Fruit fly (Drosophila melanogaster) Kc167 (cell line): ENCODE measurements around the gene Desat1.

ENCODE experiments used
- Myc ChIP-seq: fragments of >200 bp; optimal IDR thresholded peaks from 2 replicates; lab custom pipeline; 2017; ENCODE audit warnings: missing external identifiers
- Sin3A ChIP-seq: fragments of >200 bp; optimal IDR thresholded peaks from 2 replicates; lab custom pipeline; 2018; ENCODE audit warnings: missing external identifiers
- h ChIP-seq: fragments of >200 bp; optimal IDR thresholded peaks from 3 replicates; lab custom pipeline; 2018; ENCODE audit warnings: missing external identifiers
- insv ChIP-seq: fragments of >200 bp; optimal IDR thresholded peaks from 3 replicates; lab custom pipeline; 2018; ENCODE audit warnings: missing external identifiers
- psq ChIP-seq: fragments of >200 bp; optimal IDR thresholded peaks from 2 replicates; lab custom pipeline; 2017; ENCODE audit warnings: missing external identifiers
- ttk ChIP-seq: sonication (Bioruptor generic); optimal IDR thresholded peaks from 2 replicates; lab custom pipeline; 2017; ENCODE audit warnings: missing external identifiers

The Desat1 gene

DNA sequence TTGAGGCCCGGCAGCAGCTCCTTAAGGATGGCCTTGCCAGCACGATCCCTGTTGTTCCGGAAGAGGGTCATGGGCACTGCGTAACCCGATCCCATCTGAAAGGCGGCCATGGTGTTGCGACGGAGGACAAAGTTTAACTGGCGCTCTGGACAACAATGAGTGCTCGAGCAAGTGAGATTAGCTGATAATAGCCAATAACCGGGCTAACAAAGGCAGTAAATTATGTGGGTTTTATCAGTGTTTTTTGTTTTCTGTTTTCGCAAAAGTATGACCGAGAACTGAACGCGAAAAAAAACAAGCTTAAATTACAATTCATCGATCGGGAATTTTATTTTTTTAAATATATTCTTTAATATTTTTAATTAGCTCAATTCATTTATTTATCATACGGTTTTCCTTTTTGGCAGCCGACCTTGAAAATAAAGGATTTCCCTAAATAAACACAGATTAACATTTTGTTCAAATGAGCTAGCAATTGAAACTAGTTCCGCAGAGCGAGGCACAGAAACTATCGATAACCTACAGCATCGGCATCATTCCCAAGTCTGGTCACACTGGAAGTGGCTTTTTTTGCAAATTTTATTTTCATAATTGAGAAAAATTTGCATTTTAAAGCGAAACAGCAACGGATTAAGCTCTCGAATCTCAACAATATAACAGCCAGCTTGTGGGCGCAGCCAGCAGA is 26.0 kb upstream of the Desat1 start, which contains the start of the genes Dip-C and pps:
TSS of gene Dip-C (minus strand) at position 486 of the 685 bp plus-strand sequence.
TSS of gene pps (plus strand) at position 555 of the 685 bp plus-strand sequence.
- no peak for TF ChIP-seq Sin3A (lab: Kevin White, UChicago)
- no peak for TF ChIP-seq h
- no peak for TF ChIP-seq ttk
- no peak for TF ChIP-seq Myc (lab: Kevin White, UChicago)
- no peak for TF ChIP-seq psq (lab: Kevin White, UChicago)
- no peak for TF ChIP-seq insv (lab: Kevin White, UChicago)

DNA sequence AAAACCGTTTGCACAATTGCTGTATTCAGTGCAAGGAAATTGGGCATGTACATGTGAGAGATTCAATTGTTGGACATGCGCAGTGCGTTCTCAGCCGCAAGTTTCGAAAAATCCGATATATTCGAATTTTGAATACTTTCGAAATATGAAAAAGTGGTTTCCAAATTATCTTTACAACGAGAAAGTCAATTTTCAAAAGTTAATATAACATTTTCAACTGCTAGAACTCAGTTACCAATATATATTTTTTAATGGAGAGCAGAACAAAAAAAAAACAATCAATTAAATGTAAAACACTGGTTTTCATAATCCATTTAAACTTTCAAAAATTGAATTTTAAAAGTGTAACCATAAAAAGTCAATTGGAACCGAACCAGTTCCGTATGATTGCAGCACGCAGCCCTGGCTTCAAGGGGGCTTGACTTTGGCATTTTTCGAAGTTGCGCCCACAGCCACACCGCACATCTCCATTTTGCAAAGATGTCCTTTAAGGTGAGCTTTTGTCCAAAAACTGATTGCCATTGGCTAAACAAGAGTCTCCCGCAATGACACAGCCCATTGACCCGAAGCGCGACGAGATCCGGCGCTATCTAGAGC is 16.9 kb upstream of the Desat1 start, which contains the start of the genes Scgbeta and CG17202:
TSS of gene Scgbeta (minus strand) at position 51 of the 597 bp plus-strand sequence.
TSS of gene CG17202 (plus strand) at position 390 of the 597 bp plus-strand sequence.
- TF ChIP-seq psq (lab: Kevin White, UChicago) = no peak
- no peak for TF ChIP-seq Myc (lab: Kevin White, UChicago)
- TF ChIP-seq h = no peak
- no peak for TF ChIP-seq insv (lab: Kevin White, UChicago)
- TF ChIP-seq Sin3A (lab: Kevin White, UChicago) = no peak

DNA sequence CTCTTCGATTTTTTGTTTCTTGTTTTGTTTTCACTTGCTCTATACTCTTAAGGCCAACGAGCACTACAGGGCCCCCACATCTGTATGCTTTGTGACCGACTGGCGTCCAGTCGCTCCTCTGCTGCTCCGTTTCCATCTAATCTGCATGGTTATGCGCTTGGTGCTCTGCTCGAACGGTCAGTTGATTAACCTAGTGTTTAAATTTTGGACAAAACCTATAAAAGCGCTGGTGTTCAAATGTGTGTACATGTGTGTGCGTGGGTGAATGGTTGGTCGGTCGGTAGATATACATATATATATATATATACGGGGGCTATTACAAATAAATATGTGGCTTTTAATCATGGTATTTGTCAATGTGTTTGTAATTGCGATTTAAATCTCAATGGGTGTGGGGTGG is 15.4 kb upstream of the Desat1 start:
- no peak for TF ChIP-seq h
- no peak for TF ChIP-seq ttk
- no peak for TF ChIP-seq Myc (lab: Kevin White, UChicago)
- TF ChIP-seq Sin3A (lab: Kevin White, UChicago) = no peak
- no peak for TF ChIP-seq insv (lab: Kevin White, UChicago)
- TF ChIP-seq psq (lab: Kevin White, UChicago) = no peak

DNA sequence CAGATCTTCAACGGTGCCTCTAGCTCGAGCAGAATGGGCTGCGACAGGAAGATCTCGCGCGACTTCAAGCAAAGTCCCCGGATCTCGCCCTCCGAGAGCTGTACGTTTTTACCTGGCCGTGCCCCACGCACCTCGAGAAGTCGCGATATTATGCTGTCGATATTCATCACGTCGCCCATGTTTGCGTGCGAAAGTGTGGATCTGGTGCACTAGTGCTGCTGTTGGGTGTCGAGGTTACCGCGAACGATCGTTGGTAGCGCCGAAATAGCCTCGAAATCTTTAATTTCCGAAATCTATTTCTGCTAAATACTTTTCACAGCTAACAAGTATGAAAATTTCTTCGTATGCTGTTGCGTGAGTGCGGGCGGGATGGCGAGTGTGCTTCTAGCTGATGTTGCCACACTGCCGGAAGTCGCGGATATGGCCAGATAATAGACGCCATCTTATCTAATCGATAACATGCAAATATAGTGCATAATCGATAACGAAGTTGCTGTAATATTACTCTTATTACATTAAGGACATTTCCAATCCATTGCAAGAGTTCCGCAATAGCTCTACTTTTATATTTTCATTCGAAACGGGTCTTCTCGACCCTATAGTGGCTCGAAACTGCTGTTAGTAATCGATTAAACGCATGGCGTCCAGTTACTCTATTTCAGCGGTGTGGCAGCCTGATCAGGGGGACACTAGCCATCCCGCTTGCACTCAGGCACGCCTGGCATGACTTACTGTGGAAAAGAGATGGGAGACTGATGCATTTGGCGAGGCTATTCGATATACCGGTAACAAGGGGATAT is 13.7 kb upstream of the Desat1 start, which contains the start of gene Pp1-87B:
TSS of gene Pp1-87B (minus strand) at position 408 of the 800 bp plus-strand sequence.
- TF ChIP-seq Sin3A (lab: Kevin White, UChicago) (peak; percentile 32), Myc (lab: Kevin White, UChicago) (no peak), psq (lab: Kevin White, UChicago) (peak; percentile 100)

DNA sequence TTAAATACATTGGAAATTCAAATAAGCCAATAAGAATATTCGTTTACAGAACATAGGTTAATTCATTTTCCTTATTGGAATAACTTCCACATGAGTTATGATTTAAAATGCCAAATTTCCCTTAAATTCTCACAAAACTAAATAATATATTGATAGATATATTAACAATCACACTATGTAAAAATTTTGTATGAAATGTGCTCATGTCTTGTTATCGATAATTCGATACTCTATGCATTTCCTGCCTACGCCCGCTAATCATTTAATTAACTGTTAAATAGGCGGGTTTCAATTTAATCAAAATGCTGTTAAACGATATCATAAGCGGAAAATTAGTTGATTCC is 13.1 kb upstream of the Desat1 start, which contains the start of gene NANS:
TSS of gene NANS (plus strand) at position 269 of the 344 bp plus-strand sequence.
- TF ChIP-seq Myc (lab: Kevin White, UChicago) (no peak), Sin3A (lab: Kevin White, UChicago) (no peak), h (no peak), ttk (no peak), psq (lab: Kevin White, UChicago) (no peak)

DNA sequence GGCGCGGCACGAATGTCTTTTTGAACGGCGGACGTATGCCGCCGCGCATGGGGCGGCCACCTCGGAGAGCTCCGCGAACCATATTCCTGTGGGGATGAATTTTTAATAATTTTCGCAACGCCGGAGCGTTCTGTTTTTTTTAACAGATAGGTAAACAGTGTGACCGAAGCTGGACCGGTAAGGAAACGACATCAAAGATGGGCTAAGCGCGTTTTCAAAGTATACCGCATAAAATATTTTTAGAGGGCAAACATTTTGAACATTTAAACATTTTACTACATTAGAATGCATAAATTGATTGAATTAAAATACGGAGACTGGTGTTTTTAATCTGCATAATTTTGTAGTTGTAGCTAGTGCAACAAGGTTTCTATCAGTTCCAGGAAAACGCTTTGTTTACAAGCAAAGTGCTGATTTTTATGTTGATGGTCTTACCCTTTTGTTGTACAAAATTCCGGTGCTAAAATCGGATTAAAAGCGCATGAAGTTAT is 10.2 kb upstream of the Desat1 start, which contains the start of the genes CG5641 and CG5245:
TSS of gene CG5641 (minus strand) at position 163 of the 491 bp plus-strand sequence.
TSS of gene CG5245 (plus strand) at position 441 of the 491 bp plus-strand sequence.
- TF ChIP-seq Sin3A (lab: Kevin White, UChicago) (no peak), ttk (no peak), psq (lab: Kevin White, UChicago) (no peak), h (no peak), Myc (lab: Kevin White, UChicago) (no peak), insv (lab: Kevin White, UChicago) (no peak)

DNA sequence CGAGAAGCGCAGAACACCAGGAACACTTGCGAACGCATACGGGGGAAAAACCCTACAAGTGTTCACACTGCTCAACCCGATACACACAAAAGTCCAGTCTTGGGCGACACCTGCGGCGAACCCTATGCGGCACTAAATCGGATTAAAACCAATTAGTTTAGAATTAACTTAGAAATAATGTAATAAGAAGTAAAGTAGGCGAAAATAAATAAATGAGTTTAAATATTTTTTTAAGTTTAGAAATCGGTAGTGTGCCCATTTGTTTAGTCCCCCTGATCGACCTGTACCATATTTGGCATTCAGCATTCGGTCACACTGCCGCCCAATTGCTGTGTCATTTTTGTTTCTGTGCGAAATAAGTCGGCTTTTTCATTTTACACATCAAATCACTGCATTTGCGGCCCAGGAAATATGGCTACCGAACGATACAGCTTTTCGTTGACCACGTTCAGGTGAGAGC is 8.3 kb upstream of the Desat1 start, which contains the start of gene Prosalpha2:
TSS of gene Prosalpha2 (plus strand) at position 292 of the 460 bp plus-strand sequence.
- TF ChIP-seq psq (lab: Kevin White, UChicago) (no peak), Sin3A (lab: Kevin White, UChicago) (no peak), insv (lab: Kevin White, UChicago) (no peak), Myc (lab: Kevin White, UChicago) (no peak), h (no peak), ttk (no peak)

DNA sequence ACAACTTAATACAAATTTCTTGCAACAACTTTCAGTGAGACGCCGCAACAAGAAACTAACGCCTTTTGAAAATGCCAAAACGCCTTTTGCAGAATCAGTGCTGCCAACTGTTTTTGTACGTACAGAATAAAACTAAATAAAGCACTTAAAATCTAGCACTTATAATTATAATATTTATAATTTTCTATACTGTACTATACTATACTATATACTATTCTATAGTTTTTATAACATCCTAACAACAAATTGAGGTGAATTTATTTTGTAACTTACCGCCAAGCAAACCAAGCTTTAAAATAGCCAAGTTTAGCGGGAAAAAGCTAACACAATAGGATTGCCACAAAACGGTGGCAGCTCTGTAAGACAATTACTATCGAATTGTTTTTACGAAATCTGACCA is 5.6 kb upstream of the Desat1 start, which contains the start of the genes Aos1 and Srlp:
TSS of gene Aos1 (minus strand) at position 59 of the 400 bp plus-strand sequence.
TSS of gene Srlp (plus strand) at position 335 of the 400 bp plus-strand sequence.
- no peak for TF ChIP-seq insv (lab: Kevin White, UChicago)
- TF ChIP-seq ttk = no peak
- no peak for TF ChIP-seq psq (lab: Kevin White, UChicago)
- no peak for TF ChIP-seq Myc (lab: Kevin White, UChicago)
- no peak for TF ChIP-seq Sin3A (lab: Kevin White, UChicago)
- no peak for TF ChIP-seq h

DNA sequence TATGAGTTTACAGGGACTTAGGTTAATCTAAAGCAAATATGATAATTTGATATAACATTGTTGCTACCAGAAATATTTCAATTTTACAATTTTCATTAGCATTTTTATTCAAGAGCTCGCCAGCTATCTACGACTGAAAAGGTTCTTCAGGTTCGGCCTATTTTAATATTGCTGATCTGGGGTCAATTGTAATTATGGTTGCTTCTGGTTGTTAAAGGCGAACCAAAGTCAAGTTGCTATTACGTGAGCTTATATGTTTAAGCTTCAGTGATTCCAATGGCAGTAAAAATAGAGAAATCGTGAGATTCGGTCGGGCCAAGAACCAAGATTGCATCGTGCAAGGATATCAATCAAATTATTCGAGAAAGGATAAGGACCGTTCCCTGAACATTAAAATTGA is 3.5 kb upstream of the Desat1 start, which contains the start of gene Desat2:
TSS of gene Desat2 (plus strand) at position 301 of the 400 bp plus-strand sequence.
- TF ChIP-seq Myc (lab: Kevin White, UChicago) = no peak
- no peak for TF ChIP-seq insv (lab: Kevin White, UChicago)
- TF ChIP-seq psq (lab: Kevin White, UChicago) = no peak
- TF ChIP-seq h = no peak
- no peak for TF ChIP-seq Sin3A (lab: Kevin White, UChicago)
- no peak for TF ChIP-seq ttk

DNA sequence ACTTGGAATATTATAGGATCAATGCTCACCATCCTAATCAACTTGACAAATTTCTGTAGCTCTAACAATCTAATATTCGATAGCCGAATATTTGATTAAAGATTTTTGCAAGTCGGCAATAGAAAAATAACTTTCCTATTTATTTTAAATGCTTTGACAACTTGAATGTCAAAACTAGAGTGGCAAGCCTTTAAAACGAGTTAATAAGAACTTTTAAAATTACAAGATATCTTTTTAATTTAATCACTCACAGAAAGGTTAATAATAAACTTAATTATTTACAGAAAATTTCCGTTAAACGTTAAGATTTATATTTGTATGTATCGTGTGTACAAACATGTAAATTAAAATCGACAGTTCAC is 380 bp upstream of the Desat1 start, which contains the start of the genes CG17207 and CG46427:
TSS of gene CG17207 (minus strand) at position 101 of the 362 bp plus-strand sequence.
TSS of gene CG46427 (minus strand) at position 101 of the 362 bp plus-strand sequence.
- TF ChIP-seq insv (lab: Kevin White, UChicago) (no peak), psq (lab: Kevin White, UChicago) (no peak), Sin3A (lab: Kevin White, UChicago) (no peak), h (no peak), Myc (lab: Kevin White, UChicago) (no peak), ttk (no peak)
